Worm (Caenorhabditis elegans): ENCODE data around the gene gly-11.

DNA sequence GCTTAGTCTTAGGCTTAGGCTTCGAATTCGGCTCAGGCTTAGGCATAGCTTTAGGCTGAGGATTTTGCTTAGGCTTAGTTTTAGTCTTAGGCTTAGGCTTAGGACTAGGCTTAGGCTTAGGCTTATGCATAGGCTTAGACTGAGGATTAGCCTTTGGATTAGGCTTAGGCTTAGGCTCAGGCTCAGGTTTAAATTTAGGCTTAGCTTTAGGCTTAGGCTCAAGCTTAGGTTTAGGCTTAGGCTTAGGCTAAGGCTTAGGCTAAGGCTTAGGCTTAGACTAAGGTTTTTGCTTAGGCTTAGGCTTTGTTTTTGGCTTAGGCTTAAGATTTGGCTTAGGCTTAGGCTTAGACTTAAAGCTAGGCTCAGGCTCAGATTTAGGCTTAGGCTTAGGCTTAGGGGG, 45.3 kb downstream of the gly-11 start:
- TF ChIP-seq Y56A3A.18 (GFP tag; IDR thresholded peaks at IDR 0.05) (no peak), T07F8.4 (tag; optimal IDR thresholded peaks at IDR 0.05) (no peak), egl-18 (GFP tag; IDR thresholded peaks at IDR 0.05) (no peak), ztf-6 (GFP tag; IDR thresholded peaks at IDR 0.05) (no peak)
